Fruit fly (Drosophila melanogaster) whole organism, embryonic: ENCODE results near the gene CG14000.

Experiments
- B-H1 ChIP-seq: fragments of 200-800 bp; sonication (Bioruptor generic); IDR thresholded peaks from 3 replicates; pipeline ENCODE4 v1.3.6; 2022; ENCODE audit warnings: missing biosample characterization, missing genetic modification characterization
- CG12942 ChIP-seq: fragments of 200-800 bp; sonication (Bioruptor generic); optimal IDR thresholded peaks from 3 replicates; lab custom pipeline; 2016; ENCODE audit warnings: missing biosample characterization, missing genetic modification characterization
- CG15269 ChIP-seq: fragments of 200-800 bp; sonication (Bioruptor generic); optimal IDR thresholded peaks from 2 replicates; lab custom pipeline; 2018; ENCODE audit warnings: missing biosample characterization, mild to moderate bottlenecking, missing genetic modification characterization, moderate library complexity
- CG1603 ChIP-seq: fragments of 200-800 bp; sonication (Bioruptor generic); optimal IDR thresholded peaks from 2 replicates; lab custom pipeline; 2019; ENCODE audit warnings: missing biosample characterization, mild to moderate bottlenecking, missing genetic modification characterization, moderate library complexity
- CG17802 ChIP-seq: fragments of 200-800 bp; sonication (Bioruptor generic); optimal IDR thresholded peaks from 2 replicates; lab custom pipeline; 2018; ENCODE audit warnings: missing biosample characterization, mild to moderate bottlenecking, missing genetic modification characterization, moderate library complexity
- CG2120 ChIP-seq: fragments of 200-800 bp; sonication (Bioruptor generic); optimal IDR thresholded peaks from 3 replicates; lab custom pipeline; 2016; ENCODE audit warnings: missing biosample characterization, missing genetic modification characterization
- CG2678 ChIP-seq: fragments of 200-800 bp; sonication (Bioruptor generic); optimal IDR thresholded peaks from 3 replicates; lab custom pipeline; 2019; ENCODE audit warnings: missing biosample characterization, mild to moderate bottlenecking, missing genetic modification characterization, moderate library complexity
- CG3281 ChIP-seq: fragments of 200-800 bp; sonication (Bioruptor generic); optimal IDR thresholded peaks from 3 replicates; lab custom pipeline; 2017; ENCODE audit warnings: missing biosample characterization, mild to moderate bottlenecking, missing genetic modification characterization
- CG4360 ChIP-seq: fragments of 200-800 bp; sonication (Bioruptor generic); IDR thresholded peaks from 2 replicates; pipeline ENCODE4 v1.3.6; 2022; ENCODE audit warnings: missing biosample characterization, missing genetic modification characterization
- CG6175 ChIP-seq: fragments of 200-800 bp; sonication (Bioruptor generic); IDR thresholded peaks from 3 replicates; pipeline ENCODE4 v1.3.6; 2022; ENCODE audit warnings: missing biosample characterization, missing genetic modification characterization
- CG6813 ChIP-seq: fragments of 200-800 bp; sonication (Bioruptor generic); optimal IDR thresholded peaks from 2 replicates; lab custom pipeline; 2017; ENCODE audit warnings: missing biosample characterization, missing genetic modification characterization, mild to moderate bottlenecking, moderate library complexity, missing genetic modification reagents
- CG8388 ChIP-seq: fragments of 200-800 bp; sonication (Bioruptor generic); optimal IDR thresholded peaks from 2 replicates; lab custom pipeline; 2019; ENCODE audit warnings: missing biosample characterization, mild to moderate bottlenecking, missing genetic modification characterization, moderate library complexity
- CG8478 ChIP-seq: fragments of >200 bp; optimal IDR thresholded peaks from 2 replicates; lab custom pipeline; 2018
- CG8924 ChIP-seq: fragments of 200-800 bp; optimal IDR thresholded peaks from 3 replicates; lab custom pipeline; 2019; ENCODE audit warnings: missing biosample characterization, mild to moderate bottlenecking, missing genetic modification characterization, moderate library complexity
- CG8944 ChIP-seq: fragments of 200-800 bp; sonication (Bioruptor generic); optimal IDR thresholded peaks from 3 replicates; lab custom pipeline; 2016; ENCODE audit warnings: missing biosample characterization, missing genetic modification characterization
- Dfd ChIP-seq, 2 experiments: fragments of >200 bp; optimal IDR thresholded peaks; 2 replicates each; lab custom pipeline; 2017; ENCODE audit warnings: missing biosample characterization in 2 of 2, missing genetic modification characterization in 2 of 2
- Dip2 ChIP-seq: fragments of 200-800 bp; sonication (Bioruptor generic); IDR thresholded peaks from 2 replicates; pipeline ENCODE4 v1.3.6; 2022; ENCODE audit warnings: missing biosample characterization, missing genetic modification characterization
- E2f1 ChIP-seq: fragments of 200-800 bp; sonication (Bioruptor generic); IDR thresholded peaks from 2 replicates; pipeline ENCODE4 v1.3.6; 2022; ENCODE audit warnings: missing biosample characterization, missing genetic modification characterization
- Fer1 ChIP-seq: fragments of 200-800 bp; sonication (Bioruptor generic); optimal IDR thresholded peaks from 2 replicates; lab custom pipeline; 2017; ENCODE audit warnings: missing biosample characterization, mild to moderate bottlenecking, missing genetic modification characterization
- H2.0 ChIP-seq: fragments of 200-800 bp; sonication (Bioruptor generic); IDR thresholded peaks from 2 replicates; pipeline ENCODE4 v1.3.6; 2022; ENCODE audit warnings: missing biosample characterization, missing genetic modification characterization
- Hr78 ChIP-seq, 2 experiments: fragments of 200-800 bp in 1 of 2; fragments of >200 bp in 1 of 2; sonication (Bioruptor generic) in 1 of 2; optimal IDR thresholded peaks; 2 replicates each; lab custom pipeline; 2017 to 2019; ENCODE audit warnings: missing biosample characterization in 2 of 2, missing genetic modification characterization in 2 of 2, mild to moderate bottlenecking in 1 of 2, moderate library complexity in 1 of 2
- Jarid2 ChIP-seq: fragments of 200-800 bp; sonication (Bioruptor generic); optimal IDR thresholded peaks from 3 replicates; lab custom pipeline; 2017; ENCODE audit warnings: mild to moderate bottlenecking, missing biosample characterization, missing genetic modification reagents, missing genetic modification characterization
- Kr ChIP-seq: fragments of 200-800 bp; sonication (Bioruptor generic); optimal IDR thresholded peaks from 2 replicates; lab custom pipeline; 2017; ENCODE audit warnings: missing biosample characterization, mild to moderate bottlenecking, missing genetic modification characterization
- Lim3 ChIP-seq: fragments of 200-800 bp; sonication (Bioruptor generic); IDR thresholded peaks from 2 replicates; pipeline ENCODE4 v1.3.6; 2022; ENCODE audit warnings: missing biosample characterization, missing genetic modification characterization
- Med ChIP-seq: fragments of 200-800 bp; sonication (Bioruptor generic); peaks from one replicate; lab custom pipeline; 2016; ENCODE audit warnings: missing biosample characterization, missing genetic modification characterization, mild to moderate bottlenecking, inconsistent platforms, moderate library complexity
- NFAT ChIP-seq: fragments of 200-800 bp; sonication (Bioruptor generic); IDR thresholded peaks from 2 replicates; pipeline ENCODE4 v1.3.6; 2022; ENCODE audit warnings: missing biosample characterization, missing genetic modification characterization
- abd-A ChIP-seq: fragments of 200-800 bp; sonication (Bioruptor generic); optimal IDR thresholded peaks from 3 replicates; lab custom pipeline; 2019; ENCODE audit warnings: missing biosample characterization, mild to moderate bottlenecking, missing genetic modification characterization, moderate library complexity
- ac ChIP-seq: fragments of 200-800 bp; sonication (Bioruptor generic); optimal IDR thresholded peaks from 3 replicates; lab custom pipeline; 2017; ENCODE audit warnings: missing biosample characterization, mild to moderate bottlenecking, missing genetic modification characterization
- aop ChIP-seq: fragments of 200-800 bp; sonication (Bioruptor generic); IDR thresholded peaks from 2 replicates; pipeline ENCODE4 v1.3.6; 2022; ENCODE audit warnings: missing biosample characterization, missing genetic modification characterization
- bcd ChIP-seq: fragments of 200-800 bp; sonication (Bioruptor generic); optimal IDR thresholded peaks from 2 replicates; lab custom pipeline; 2017; ENCODE audit warnings: missing biosample characterization, mild to moderate bottlenecking, missing genetic modification characterization
- cg ChIP-seq: fragments of 200-800 bp; sonication (Bioruptor generic); optimal IDR thresholded peaks from 3 replicates; lab custom pipeline; 2019; ENCODE audit warnings: missing biosample characterization, mild to moderate bottlenecking, missing genetic modification characterization, moderate library complexity
- croc ChIP-seq: fragments of 200-800 bp; sonication (Bioruptor generic); conservative IDR thresholded peaks from 3 replicates; pipeline ENCODE4 v1.3.6; 2022; ENCODE audit warnings: missing biosample characterization, missing genetic modification characterization
- crol ChIP-seq: fragments of 200-800 bp; sonication (Bioruptor generic); IDR thresholded peaks from 2 replicates; pipeline ENCODE4 v1.3.6; 2022; ENCODE audit warnings: missing biosample characterization, missing genetic modification characterization
- emc ChIP-seq: fragments of 200-800 bp; sonication (Bioruptor generic); optimal IDR thresholded peaks from 2 replicates; lab custom pipeline; 2016; ENCODE audit warnings: missing biosample characterization, missing genetic modification characterization
- eyg ChIP-seq: fragments of 200-800 bp; sonication (Bioruptor generic); optimal IDR thresholded peaks from 3 replicates; lab custom pipeline; 2016; ENCODE audit warnings: missing biosample characterization, missing genetic modification characterization
- fd102C ChIP-seq: fragments of 200-800 bp; sonication (Bioruptor generic); optimal IDR thresholded peaks from 2 replicates; lab custom pipeline; 2018; ENCODE audit warnings: missing biosample characterization, mild to moderate bottlenecking, missing genetic modification characterization, moderate library complexity
- fu2 ChIP-seq: fragments of 200-800 bp; sonication (Bioruptor generic); optimal IDR thresholded peaks from 2 replicates; lab custom pipeline; 2016; ENCODE audit warnings: missing biosample characterization, missing genetic modification characterization
- gcm ChIP-seq: fragments of 200-800 bp; sonication (Bioruptor generic); optimal IDR thresholded peaks from 2 replicates; lab custom pipeline; 2019; ENCODE audit warnings: missing biosample characterization, mild to moderate bottlenecking, missing genetic modification characterization, moderate library complexity
- gro ChIP-seq: fragments of 200-800 bp; sonication (Bioruptor generic); optimal IDR thresholded peaks from 2 replicates; lab custom pipeline; 2016; ENCODE audit warnings: missing biosample characterization, missing genetic modification characterization
- her ChIP-seq: fragments of 200-800 bp; sonication (Bioruptor generic); optimal IDR thresholded peaks from 2 replicates; lab custom pipeline; 2016; ENCODE audit warnings: missing biosample characterization, missing genetic modification characterization
- jigr1 ChIP-seq: fragments of 200-800 bp; sonication (Bioruptor generic); IDR thresholded peaks from 3 replicates; pipeline ENCODE4 v1.3.6; 2022; ENCODE audit warnings: missing biosample characterization, missing genetic modification characterization
- lmd ChIP-seq: fragments of 200-800 bp; sonication (Bioruptor generic); IDR thresholded peaks from 2 replicates; pipeline ENCODE4 v1.3.6; 2022; ENCODE audit warnings: missing biosample characterization, missing genetic modification characterization
- oc ChIP-seq: fragments of 200-800 bp; sonication (Bioruptor generic); optimal IDR thresholded peaks from 2 replicates; lab custom pipeline; 2018; ENCODE audit warnings: missing biosample characterization, mild to moderate bottlenecking, missing genetic modification characterization, moderate library complexity
- phol ChIP-seq: fragments of 200-800 bp; sonication (Bioruptor generic); optimal IDR thresholded peaks from 3 replicates; lab custom pipeline; 2018; ENCODE audit warnings: missing biosample characterization, mild to moderate bottlenecking, missing genetic modification characterization, moderate library complexity
- sima ChIP-seq: fragments of 200-800 bp; sonication (Bioruptor generic); optimal IDR thresholded peaks from 2 replicates; lab custom pipeline; 2016; ENCODE audit warnings: missing biosample characterization, missing genetic modification characterization
- ssp ChIP-seq: fragments of 200-800 bp; sonication (Bioruptor generic); IDR thresholded peaks from 2 replicates; pipeline ENCODE4 v1.3.6; 2022; ENCODE audit warnings: missing biosample characterization, missing genetic modification characterization
- tll ChIP-seq, 2 experiments: fragments of 200-800 bp in 1 of 2; fragments of >200 bp in 1 of 2; sonication (Bioruptor generic) in 1 of 2; optimal IDR thresholded peaks; 2 replicates each; lab custom pipeline; 2017 to 2019; ENCODE audit warnings: missing biosample characterization in 2 of 2, missing genetic modification characterization in 2 of 2, mild to moderate bottlenecking in 1 of 2, moderate library complexity in 1 of 2
- tna ChIP-seq: fragments of 200-800 bp; sonication (Bioruptor generic); IDR thresholded peaks from 2 replicates; pipeline ENCODE4 v1.3.6; 2022; ENCODE audit warnings: missing biosample characterization, missing genetic modification characterization; ENCODE audit not compliant: partially characterized antibody
- zfh1 ChIP-seq: fragments of 200-800 bp; sonication (Bioruptor generic); IDR thresholded peaks from 3 replicates; pipeline ENCODE4 v1.3.6; 2022; ENCODE audit warnings: missing biosample characterization, missing genetic modification characterization

Gene CG14000

dm6 chr2L:5870838-5871702, 39.0 kb downstream of the CG14000 start (continued):
- TF ChIP-seq crol (peak; percentile 35; the same call in 1 of the 2 replicates), aop (GFP tag; lab: Robert Waterston, UW) (0 out of 2 replicates have a peak, but pooled peaks have one; percentile 8), CG4360 (GFP tag; lab: Robert Waterston, UW) (0 out of 2 replicates have a peak, but pooled peaks have one; percentile 28), ac (GFP tag; lab: Kevin White, UChicago) (peak; percentile 67), cg (peak; percentile 37), sima (no peak), Dip2 (GFP tag; lab: Robert Waterston, UW) (no peak), Kr (GFP tag; lab: Kevin White, UChicago) (peak; percentile 87), tll (GFP tag; optimal IDR thresholded peaks at IDR 0.05; lab: Kevin White, UChicago) (peak in 1 of 2 experiments; percentile 25), ssp (GFP tag; lab: Robert Waterston, UW) (no peak), Hr78 (GFP tag; optimal IDR thresholded peaks at IDR 0.05; lab: Kevin White, UChicago) (peak in 1 of 2 experiments; percentile 86), tna (no peak), CG8944 (GFP tag; lab: Kevin White, UChicago) (no peak), emc (GFP tag; lab: Kevin White, UChicago) (no peak)

- TF ChIP-seq CG2678 (tag; lab: Kevin White, UChicago) (no peak), CG1603 (peak; percentile 30), Fer1 (GFP tag; lab: Kevin White, UChicago) (no peak), lmd (GFP tag; lab: Robert Waterston, UW) (no peak), CG3281 (GFP tag; lab: Kevin White, UChicago) (no peak), CG8388 (GFP tag; lab: Kevin White, UChicago) (no peak), her (GFP tag; lab: Kevin White, UChicago) (no peak), ac (GFP tag; lab: Kevin White, UChicago) (peak; percentile 29), CG6175 (no peak), E2f1 (GFP tag; lab: Robert Waterston, UW) (no peak), bcd (no peak), B-H1 (GFP tag; lab: Robert Waterston, UW) (no peak), CG8478 (no peak), NFAT (no peak), zfh1 (0 out of 3 replicates have a peak, but pooled peaks have one; percentile 36), CG15269 (tag; lab: Kevin White, UChicago) (no peak), gcm (no peak), fu2 (no peak), Lim3 (GFP tag; lab: Robert Waterston, UW) (no peak), Dfd (GFP tag; optimal IDR thresholded peaks at IDR 0.05; lab: Kevin White, UChicago) (no peak), gro (GFP tag; lab: Kevin White, UChicago) (no peak), Med (GFP tag; lab: Kevin White, UChicago) (no peak), croc (GFP tag; lab: Robert Waterston, UW) (no peak), Jarid2 (GFP tag; lab: Kevin White, UChicago) (no peak), phol (tag; lab: Kevin White, UChicago) (peak; percentile 36), jigr1 (no peak), CG8924 (tag; lab: Kevin White, UChicago) (no peak), H2.0 (GFP tag; lab: Robert Waterston, UW) (no peak), CG12942 (GFP tag; lab: Kevin White, UChicago) (no peak), abd-A (tag; lab: Kevin White, UChicago) (no peak), CG6813 (GFP tag; lab: Kevin White, UChicago) (no peak), CG17802 (no peak), oc (tag; lab: Kevin White, UChicago) (no peak), CG2120 (GFP tag; lab: Kevin White, UChicago) (no peak), eyg (GFP tag; lab: Kevin White, UChicago) (no peak), fd102C (GFP tag; lab: Kevin White, UChicago) (no peak)
Measured at dm6 chr2L:5866791-5867190, 43.3 kb downstream of the CG14000 start.
